Fruit fly (Drosophila melanogaster) whole organism, embryonic: Measurements from ENCODE around the gene dj-1beta.

Source experiments
- Ada2b ChIP-seq: fragments of 200-800 bp; sonication (Bioruptor generic); IDR thresholded peaks from 2 replicates; pipeline ENCODE4 v1.3.6; 2022; ENCODE audit warnings: missing biosample characterization, missing genetic modification characterization
- Atf6 ChIP-seq: fragments of 200-800 bp; sonication (Bioruptor generic); IDR thresholded peaks from 2 replicates; pipeline ENCODE4 v1.3.6; 2022; ENCODE audit warnings: missing biosample characterization, missing genetic modification characterization
- B-H2 ChIP-seq: fragments of 200-800 bp; sonication (Bioruptor generic); optimal IDR thresholded peaks from 2 replicates; lab custom pipeline; 2018; ENCODE audit warnings: missing biosample characterization, mild to moderate bottlenecking, missing genetic modification characterization
- BEAF-32 ChIP-seq: fragments of 200-800 bp; sonication (Bioruptor generic); optimal IDR thresholded peaks from 3 replicates; lab custom pipeline; 2017; ENCODE audit warnings: missing biosample characterization, missing genetic modification characterization, mild to moderate bottlenecking, moderate library complexity, missing genetic modification reagents
- CG10321 ChIP-seq: fragments of 200-800 bp; sonication (Bioruptor generic); IDR thresholded peaks from 2 replicates; pipeline ENCODE4 v1.3.6; 2022; ENCODE audit warnings: missing biosample characterization, missing genetic modification characterization
- CG10565 ChIP-seq: fragments of 200-800 bp; sonication (Bioruptor generic); optimal IDR thresholded peaks from 3 replicates; lab custom pipeline; 2016; ENCODE audit warnings: missing biosample characterization, mild to moderate bottlenecking, missing genetic modification characterization
- CG12299 ChIP-seq: fragments of 200-800 bp; sonication (Bioruptor generic); optimal IDR thresholded peaks from 2 replicates; lab custom pipeline; 2018; ENCODE audit warnings: missing biosample characterization, mild to moderate bottlenecking, missing genetic modification characterization
- CG12769 ChIP-seq: fragments of 200-800 bp; sonication (Bioruptor generic); optimal IDR thresholded peaks from 2 replicates; lab custom pipeline; 2019; ENCODE audit warnings: missing biosample characterization, mild to moderate bottlenecking, missing genetic modification characterization, moderate library complexity
- CG14014 ChIP-seq: fragments of 200-800 bp; sonication (Bioruptor generic); IDR thresholded peaks from 2 replicates; pipeline ENCODE4 v1.3.6; 2022; ENCODE audit warnings: missing biosample characterization, missing genetic modification characterization
- CG14667 ChIP-seq: fragments of 200-800 bp; sonication (Bioruptor generic); IDR thresholded peaks from 2 replicates; pipeline ENCODE4 v1.3.6; 2022; ENCODE audit warnings: missing biosample characterization, missing genetic modification characterization
- CG14965 ChIP-seq: fragments of 200-800 bp; sonication (Bioruptor generic); optimal IDR thresholded peaks from 2 replicates; lab custom pipeline; 2016; ENCODE audit warnings: missing biosample characterization, missing genetic modification characterization, borderline replicate concordance
- CG15479 ChIP-seq: fragments of 200-800 bp; sonication (Bioruptor generic); optimal IDR thresholded peaks from 3 replicates; lab custom pipeline; 2019; ENCODE audit warnings: missing biosample characterization, mild to moderate bottlenecking, missing genetic modification characterization, moderate library complexity
- CG15514 ChIP-seq: fragments of 200-800 bp; sonication (Bioruptor generic); optimal IDR thresholded peaks from 3 replicates; lab custom pipeline; 2017; ENCODE audit warnings: missing biosample characterization, missing genetic modification characterization, mild to moderate bottlenecking, moderate library complexity, missing genetic modification reagents
- CG15601 ChIP-seq: fragments of 200-800 bp; sonication (Bioruptor generic); optimal IDR thresholded peaks from 3 replicates; lab custom pipeline; 2019; ENCODE audit warnings: missing biosample characterization, mild to moderate bottlenecking, missing genetic modification characterization, moderate library complexity
- CG17361 ChIP-seq: fragments of 200-800 bp; sonication (Bioruptor generic); IDR thresholded peaks from 3 replicates; pipeline ENCODE4 v1.3.6; 2022; ENCODE audit warnings: missing biosample characterization, missing genetic modification characterization
- CG17612 ChIP-seq: fragments of 200-800 bp; sonication (Bioruptor generic); IDR thresholded peaks from 2 replicates; pipeline ENCODE4 v1.3.6; 2022; ENCODE audit warnings: missing biosample characterization, missing genetic modification characterization
- CG1792 ChIP-seq: fragments of 200-800 bp; sonication (Bioruptor generic); optimal IDR thresholded peaks from 2 replicates; lab custom pipeline; 2016; ENCODE audit warnings: missing biosample characterization, missing genetic modification characterization
- CG18599 ChIP-seq: fragments of 200-800 bp; sonication (Bioruptor generic); optimal IDR thresholded peaks from 3 replicates; lab custom pipeline; 2017; ENCODE audit warnings: missing biosample characterization, missing genetic modification characterization, mild to moderate bottlenecking, moderate library complexity, missing genetic modification reagents
- CG33213 ChIP-seq: fragments of 200-800 bp; sonication (Bioruptor generic); optimal IDR thresholded peaks from 3 replicates; lab custom pipeline; 2016; ENCODE audit warnings: missing biosample characterization, missing genetic modification characterization
- CG3838 ChIP-seq: fragments of 200-800 bp; sonication (Bioruptor generic); optimal IDR thresholded peaks from 3 replicates; lab custom pipeline; 2016; ENCODE audit warnings: missing biosample characterization, missing genetic modification characterization
- CG42726 ChIP-seq: fragments of 200-800 bp; sonication (Bioruptor generic); IDR thresholded peaks from 2 replicates; pipeline ENCODE4 v1.3.6; 2022; ENCODE audit warnings: missing biosample characterization, missing genetic modification characterization; ENCODE audit not compliant: partially characterized antibody
- CG4328 ChIP-seq: fragments of 200-800 bp; sonication (Bioruptor generic); optimal IDR thresholded peaks from 3 replicates; lab custom pipeline; 2017; ENCODE audit warnings: missing biosample characterization, missing genetic modification reagents, missing genetic modification characterization
- CG5180 ChIP-seq: fragments of 200-800 bp; sonication (Bioruptor generic); optimal IDR thresholded peaks from 3 replicates; lab custom pipeline; 2017; ENCODE audit warnings: missing biosample characterization, missing genetic modification characterization, mild to moderate bottlenecking, moderate library complexity, missing genetic modification reagents
- CG8478 ChIP-seq: fragments of >200 bp; optimal IDR thresholded peaks from 2 replicates; lab custom pipeline; 2018
- CG9437 ChIP-seq: fragments of 200-800 bp; sonication (Bioruptor generic); optimal IDR thresholded peaks from 2 replicates; lab custom pipeline; 2018; ENCODE audit warnings: missing biosample characterization, mild to moderate bottlenecking, missing genetic modification characterization
- Deaf1 ChIP-seq: fragments of 200-800 bp; optimal IDR thresholded peaks from 3 replicates; lab custom pipeline; 2019; ENCODE audit warnings: missing biosample characterization, mild to moderate bottlenecking, missing genetic modification characterization, moderate library complexity
- Doc2 ChIP-seq: fragments of 200-800 bp; sonication (Bioruptor generic); IDR thresholded peaks from 2 replicates; pipeline ENCODE4 v1.3.6; 2022; ENCODE audit warnings: missing biosample characterization, missing genetic modification characterization
- Drgx ChIP-seq: fragments of 200-800 bp; sonication (Bioruptor generic); IDR thresholded peaks from 2 replicates; pipeline ENCODE4 v1.3.6; 2022; ENCODE audit warnings: missing biosample characterization, missing genetic modification characterization
- Eip74EF ChIP-seq, 2 experiments: fragments of 200-800 bp in 1 of 2; fragments of >200 bp in 1 of 2; sonication (Bioruptor generic) in 1 of 2; optimal IDR thresholded peaks; 2 replicates each; lab custom pipeline; 2017 to 2019; ENCODE audit warnings: missing biosample characterization in 2 of 2, missing genetic modification characterization in 2 of 2, mild to moderate bottlenecking in 1 of 2, moderate library complexity in 1 of 2
- Fer2 ChIP-seq: fragments of 200-800 bp; sonication (Bioruptor generic); optimal IDR thresholded peaks from 2 replicates; lab custom pipeline; 2018; ENCODE audit warnings: missing biosample characterization, mild to moderate bottlenecking, missing genetic modification characterization, moderate library complexity
- Hey ChIP-seq: fragments of 200-800 bp; sonication (Bioruptor generic); optimal IDR thresholded peaks from 3 replicates; lab custom pipeline; 2018; ENCODE audit warnings: missing biosample characterization, mild to moderate bottlenecking, missing genetic modification characterization
- Hr78 ChIP-seq, 2 experiments: fragments of 200-800 bp in 1 of 2; fragments of >200 bp in 1 of 2; sonication (Bioruptor generic) in 1 of 2; optimal IDR thresholded peaks; 2 replicates each; lab custom pipeline; 2017 to 2019; ENCODE audit warnings: missing biosample characterization in 2 of 2, missing genetic modification characterization in 2 of 2, mild to moderate bottlenecking in 1 of 2, moderate library complexity in 1 of 2
- Med ChIP-seq: fragments of 200-800 bp; sonication (Bioruptor generic); peaks from one replicate; lab custom pipeline; 2016; ENCODE audit warnings: missing biosample characterization, missing genetic modification characterization, mild to moderate bottlenecking, inconsistent platforms, moderate library complexity
- Mrtf ChIP-seq: fragments of 200-800 bp; sonication (Bioruptor generic); IDR thresholded peaks from 3 replicates; pipeline ENCODE4 v1.3.6; 2022; ENCODE audit warnings: missing biosample characterization, missing genetic modification characterization
- NFAT ChIP-seq: fragments of 200-800 bp; sonication (Bioruptor generic); IDR thresholded peaks from 2 replicates; pipeline ENCODE4 v1.3.6; 2022; ENCODE audit warnings: missing biosample characterization, missing genetic modification characterization
- NfI ChIP-seq: fragments of 200-800 bp; sonication (Bioruptor generic); optimal IDR thresholded peaks from 3 replicates; lab custom pipeline; 2018; ENCODE audit warnings: missing biosample characterization, mild to moderate bottlenecking, missing genetic modification characterization, moderate library complexity
- YL-1 ChIP-seq: fragments of 200-800 bp; sonication (Bioruptor generic); optimal IDR thresholded peaks from 3 replicates; lab custom pipeline; 2017; ENCODE audit warnings: missing biosample characterization, mild to moderate bottlenecking, missing genetic modification characterization
- dpn ChIP-seq, 2 experiments: fragments of 200-800 bp; sonication (Bioruptor generic); optimal IDR thresholded peaks; 3 replicates each; lab custom pipeline; 2016; ENCODE audit warnings: missing biosample characterization in 2 of 2, missing genetic modification characterization in 2 of 2
- fru ChIP-seq: fragments of >200 bp; optimal IDR thresholded peaks from 2 replicates; lab custom pipeline; 2017
- hkb ChIP-seq, 2 experiments: fragments of 200-800 bp in 1 of 2; fragments of >200 bp in 1 of 2; sonication (Bioruptor generic) in 1 of 2; IDR thresholded peaks in 1 of 2; optimal IDR thresholded peaks in 1 of 2; 2 replicates each; pipeline versions ENCODE4 v1.3.6 to Lab custom; 2017 to 2022; ENCODE audit warnings: missing biosample characterization in 1 of 2, missing genetic modification characterization in 1 of 2
- lab ChIP-seq: fragments of 200-800 bp; sonication (Bioruptor generic); optimal IDR thresholded peaks from 3 replicates; lab custom pipeline; 2017; ENCODE audit warnings: missing biosample characterization, missing genetic modification characterization, mild to moderate bottlenecking, moderate library complexity, missing genetic modification reagents
- lov ChIP-seq, 2 experiments: fragments of 200-800 bp in 1 of 2; fragments of >200 bp in 1 of 2; sonication (Bioruptor generic) in 1 of 2; IDR thresholded peaks in 1 of 2; optimal IDR thresholded peaks in 1 of 2; 2 replicates in 1 of 2; 3 replicates in 1 of 2; pipeline versions ENCODE4 v1.3.6 to Lab custom; 2017 to 2022; ENCODE audit warnings: missing biosample characterization in 1 of 2, missing genetic modification characterization in 1 of 2
- nau ChIP-seq: fragments of 200-800 bp; sonication (Bioruptor generic); optimal IDR thresholded peaks from 3 replicates; lab custom pipeline; 2017; ENCODE audit warnings: missing biosample characterization, mild to moderate bottlenecking, missing genetic modification characterization, missing genetic modification reagents
- nerfin-1 ChIP-seq: fragments of 200-800 bp; sonication (Bioruptor generic); optimal IDR thresholded peaks from 3 replicates; lab custom pipeline; 2019; ENCODE audit warnings: missing biosample characterization, mild to moderate bottlenecking, missing genetic modification characterization, moderate library complexity
- pfk ChIP-seq: fragments of 200-800 bp; sonication (Bioruptor generic); optimal IDR thresholded peaks from 2 replicates; lab custom pipeline; 2018; ENCODE audit warnings: missing biosample characterization, mild to moderate bottlenecking, missing genetic modification characterization, moderate library complexity
- shn ChIP-seq: fragments of 200-800 bp; sonication (Bioruptor generic); optimal IDR thresholded peaks from 3 replicates; lab custom pipeline; 2016; ENCODE audit warnings: missing biosample characterization, missing genetic modification characterization
- vvl ChIP-seq: fragments of 200-800 bp; sonication (Bioruptor generic); IDR thresholded peaks from 2 replicates; pipeline ENCODE4 v1.3.6; 2022; ENCODE audit warnings: missing biosample characterization, missing genetic modification characterization
- zfh1 ChIP-seq: fragments of 200-800 bp; sonication (Bioruptor generic); IDR thresholded peaks from 3 replicates; pipeline ENCODE4 v1.3.6; 2022; ENCODE audit warnings: missing biosample characterization, missing genetic modification characterization

The dj-1beta gene

dm6 chr3R:30817246-30817645 lies 10.3 kb downstream of the dj-1beta start (continued):
- no peak for TF ChIP-seq NFAT (GFP tag; lab: Robert Waterston, UW)
- TF ChIP-seq Hr78 (GFP tag; optimal IDR thresholded peaks at IDR 0.05; lab: Kevin White, UChicago) = peak in 1 of 2 experiments; percentile 65
- TF ChIP-seq Deaf1 (tag; lab: Kevin White, UChicago) = peak; percentile 44
- TF ChIP-seq CG15514 (GFP tag; lab: Kevin White, UChicago) = peak; percentile 55
- peak; percentile 78 for TF ChIP-seq CG17361 (GFP tag; lab: Robert Waterston, UW)
- TF ChIP-seq CG15479 (GFP tag; lab: Kevin White, UChicago) = no peak
- peak; percentile 46 for TF ChIP-seq nau
- no peak for TF ChIP-seq BEAF-32
- TF ChIP-seq CG10321 = peak; percentile 33; the same call in 1 of the 2 replicates
- TF ChIP-seq zfh1 = peak; percentile 79
- peak; percentile 46 for TF ChIP-seq CG1792
- TF ChIP-seq, all 482 proteins: peak for 378

dm6 chr3R:30820707-30821319 lies 13.9 kb downstream of the dj-1beta start:
- TF ChIP-seq Ada2b (GFP tag; lab: Robert Waterston, UW) = no peak
- TF ChIP-seq YL-1 (GFP tag; lab: Kevin White, UChicago) = no peak
- no peak for TF ChIP-seq Atf6
- no peak for TF ChIP-seq CG42726 (GFP tag; lab: Robert Waterston, UW)
- no peak for TF ChIP-seq nerfin-1 (tag; lab: Kevin White, UChicago)
- no peak for TF ChIP-seq dpn (GFP tag; optimal IDR thresholded peaks at IDR 0.05; lab: Kevin White, UChicago)
- TF ChIP-seq pfk = no peak
- no peak for TF ChIP-seq CG12299
- TF ChIP-seq lab (GFP tag; lab: Kevin White, UChicago) = no peak
- peak; percentile 40 for TF ChIP-seq CG15601 (tag; lab: Kevin White, UChicago)
- TF ChIP-seq Doc2 (GFP tag; lab: Robert Waterston, UW) = no peak
- TF ChIP-seq CG3838 = no peak
- no peak for TF ChIP-seq Hey (tag; lab: Kevin White, UChicago)
- TF ChIP-seq CG17612 (GFP tag; lab: Robert Waterston, UW) = no peak
- no peak for TF ChIP-seq vvl (GFP tag; lab: Robert Waterston, UW)
- TF ChIP-seq B-H2 = no peak
- no peak for TF ChIP-seq lov (optimal IDR thresholded peaks at IDR 0.05; lab: Kevin White, UChicago)
- no peak for TF ChIP-seq lov (GFP tag; IDR thresholded peaks at IDR 0.05; lab: Robert Waterston, UW)
- no peak for TF ChIP-seq CG4328 (GFP tag; lab: Kevin White, UChicago)
- no peak for TF ChIP-seq CG14667 (GFP tag; lab: Robert Waterston, UW)
- no peak for TF ChIP-seq CG14014 (GFP tag; lab: Robert Waterston, UW)
- no peak for TF ChIP-seq CG5180 (GFP tag; lab: Kevin White, UChicago)
- no peak for TF ChIP-seq CG14965
- no peak for TF ChIP-seq CG18599 (GFP tag; lab: Kevin White, UChicago)
- no peak for TF ChIP-seq hkb (optimal IDR thresholded peaks at IDR 0.05; lab: Kevin White, UChicago)
- no peak for TF ChIP-seq hkb (GFP tag; IDR thresholded peaks at IDR 0.05; lab: Robert Waterston, UW)
- no peak for TF ChIP-seq NfI (GFP tag; lab: Kevin White, UChicago)
- TF ChIP-seq Eip74EF (GFP tag; optimal IDR thresholded peaks at IDR 0.05; lab: Kevin White, UChicago) = no peak
- peak; percentile 60 for TF ChIP-seq CG12769 (tag; lab: Kevin White, UChicago)
- no peak for TF ChIP-seq fru
- TF ChIP-seq CG8478 = no peak
- TF ChIP-seq Med (GFP tag; lab: Kevin White, UChicago) = peak; percentile 12
- no peak for TF ChIP-seq CG10565 (GFP tag; lab: Kevin White, UChicago)
- no peak for TF ChIP-seq Fer2
- TF ChIP-seq shn = no peak
- TF ChIP-seq Drgx (GFP tag; lab: Robert Waterston, UW) = 0 out of 2 replicates have a peak, but pooled peaks have one; percentile 15
- no peak for TF ChIP-seq CG33213 (GFP tag; lab: Kevin White, UChicago)
- no peak for TF ChIP-seq CG9437 (GFP tag; lab: Kevin White, UChicago)
- no peak for TF ChIP-seq Mrtf (GFP tag; lab: Robert Waterston, UW)
